Worm (Caenorhabditis elegans) whole organism, L1 larva: Measurements from ENCODE around the gene F02D8.9.

Source experiments
- C04F5.9 ChIP-seq: sonication (generic microtip); optimal IDR thresholded peaks from 2 replicates; lab custom pipeline; 2016; ENCODE audit warnings: missing genetic modification characterization, missing compliant biosample characterization
- C16A3.4 ChIP-seq: fragments of 150-350 bp; optimal IDR thresholded peaks from 2 replicates; lab custom pipeline; 2014; ENCODE audit warnings: missing biosample characterization, missing genetic modification characterization
- F16B12.6 ChIP-seq: fragments of 150-350 bp; optimal IDR thresholded peaks from 2 replicates; lab custom pipeline; 2014; ENCODE audit warnings: missing biosample characterization, missing genetic modification characterization
- Y116A8C.19 ChIP-seq: sonication (generic microtip); optimal IDR thresholded peaks from 2 replicates; lab custom pipeline; 2016; ENCODE audit warnings: missing compliant biosample characterization, missing genetic modification characterization, borderline replicate concordance
- aha-1 ChIP-seq: fragments of 150-350 bp; optimal IDR thresholded peaks from 2 replicates; lab custom pipeline; 2014; ENCODE audit warnings: missing biosample characterization, missing genetic modification characterization
- aly-2 ChIP-seq: fragments of 150-350 bp; optimal IDR thresholded peaks from 2 replicates; lab custom pipeline; 2014; ENCODE audit warnings: missing biosample characterization, missing genetic modification characterization
- ceh-8 ChIP-seq: fragments of 200-800 bp; sonication (Bioruptor generic); optimal IDR thresholded peaks from 2 replicates; lab custom pipeline; 2018; ENCODE audit warnings: mild to moderate bottlenecking, missing genetic modification characterization, moderate library complexity, missing compliant biosample characterization
- ceh-82 ChIP-seq, 3 experiments: fragments of 150-350 bp in 1 of 3; sonication (generic microtip) in 2 of 3; optimal IDR thresholded peaks; 2 replicates each; lab custom pipeline; 2014 to 2017; ENCODE audit warnings: missing biosample characterization in 3 of 3, missing genetic modification characterization in 3 of 3
- dpl-1 ChIP-seq, 3 experiments: fragments of 150-350 bp in 2 of 3; sonication (generic microtip) in 1 of 3; optimal IDR thresholded peaks; 2 replicates each; lab custom pipeline; 2014 to 2017; ENCODE audit warnings: missing biosample characterization in 3 of 3, missing genetic modification characterization in 3 of 3, missing genetic modification reagents in 3 of 3
- dsc-1 ChIP-seq: sonication (generic microtip); optimal IDR thresholded peaks from 2 replicates; lab custom pipeline; 2016; ENCODE audit warnings: mild to moderate bottlenecking, missing genetic modification characterization, missing compliant biosample characterization
- efl-3 ChIP-seq: fragments of 200-800 bp; sonication (Bioruptor generic); optimal IDR thresholded peaks from 2 replicates; lab custom pipeline; 2018; ENCODE audit warnings: mild to moderate bottlenecking, missing genetic modification characterization, missing compliant biosample characterization
- egl-27 ChIP-seq, 2 experiments: fragments of 150-350 bp in 1 of 2; sonication (generic microtip); optimal IDR thresholded peaks; 3 replicates each; lab custom pipeline; 2017 to 2018; ENCODE audit warnings: missing biosample characterization in 2 of 2, missing genetic modification characterization in 2 of 2, missing genetic modification reagents in 2 of 2
- elt-3 ChIP-seq, 6 experiments: fragments of 150-350 bp in 1 of 6; sonication (generic microtip); optimal IDR thresholded peaks; 2 replicates each; lab custom pipeline; 2017 to 2018; ENCODE audit warnings: missing biosample characterization in 6 of 6, missing genetic modification characterization in 6 of 6, inconsistent platforms in 1 of 6
- ets-5 ChIP-seq: fragments of 200-800 bp; sonication (Bioruptor generic); IDR thresholded peaks from 2 replicates; pipeline ENCODE4 v1.3.6; 2022; ENCODE audit warnings: missing genetic modification characterization, missing compliant biosample characterization
- fkh-10 ChIP-seq: sonication (generic microtip); optimal IDR thresholded peaks from 2 replicates; lab custom pipeline; 2017; ENCODE audit warnings: missing biosample characterization, missing genetic modification reagents, missing genetic modification characterization
- fkh-4 ChIP-seq: sonication (generic microtip); optimal IDR thresholded peaks from 2 replicates; lab custom pipeline; 2016; ENCODE audit warnings: missing compliant biosample characterization, missing genetic modification characterization, borderline replicate concordance
- fos-1 ChIP-seq: fragments of 150-350 bp; optimal IDR thresholded peaks from 2 replicates; lab custom pipeline; 2014; ENCODE audit warnings: missing biosample characterization, missing genetic modification characterization
- hlh-17 ChIP-seq: fragments of 200-800 bp; sonication (Bioruptor generic); optimal IDR thresholded peaks from 2 replicates; lab custom pipeline; 2018; ENCODE audit warnings: missing genetic modification characterization, mild to moderate bottlenecking, missing compliant biosample characterization, moderate library complexity, borderline replicate concordance
- irx-1 ChIP-seq: sonication (generic microtip); optimal IDR thresholded peaks from 2 replicates; lab custom pipeline; 2016; ENCODE audit warnings: missing genetic modification characterization, missing compliant biosample characterization
- isw-1 ChIP-seq: fragments of 200-800 bp; sonication (Bioruptor generic); IDR thresholded peaks from 2 replicates; pipeline ENCODE4 v1.3.6; 2022; ENCODE audit warnings: missing genetic modification characterization, missing compliant biosample characterization
- jun-1 ChIP-seq: fragments of 150-350 bp; optimal IDR thresholded peaks from 2 replicates; lab custom pipeline; 2014; ENCODE audit warnings: missing biosample characterization, missing genetic modification reagents, missing genetic modification characterization
- lin-13 ChIP-seq: fragments of 150-350 bp; optimal IDR thresholded peaks from 2 replicates; lab custom pipeline; 2014; ENCODE audit warnings: missing biosample characterization, missing genetic modification reagents, missing genetic modification characterization
- lin-14 ChIP-seq: fragments of 200-800 bp; sonication (Bioruptor generic); optimal IDR thresholded peaks from 2 replicates; lab custom pipeline; 2018; ENCODE audit warnings: mild to moderate bottlenecking, missing genetic modification characterization, moderate library complexity, missing compliant biosample characterization
- lin-35 ChIP-seq, 2 experiments: fragments of 150-350 bp; optimal IDR thresholded peaks; 2 replicates each; lab custom pipeline; 2014; ENCODE audit warnings: missing biosample characterization in 2 of 2, missing genetic modification characterization in 2 of 2, missing genetic modification reagents in 2 of 2
- lin-39 ChIP-seq: fragments of 150-350 bp; optimal IDR thresholded peaks from 2 replicates; lab custom pipeline; 2014; ENCODE audit warnings: missing biosample characterization, missing genetic modification reagents, missing genetic modification characterization
- mab-9 ChIP-seq: fragments of 200-800 bp; sonication (Bioruptor generic); IDR thresholded peaks from 2 replicates; pipeline ENCODE4 v1.3.6; 2022; ENCODE audit warnings: missing genetic modification reagents, missing genetic modification characterization, missing compliant biosample characterization
- mef-2 ChIP-seq: fragments of 150-350 bp; optimal IDR thresholded peaks from 2 replicates; lab custom pipeline; 2014; ENCODE audit warnings: missing biosample characterization, missing genetic modification characterization
- mep-1 ChIP-seq: fragments of 150-350 bp; optimal IDR thresholded peaks from 2 replicates; lab custom pipeline; 2014; ENCODE audit warnings: missing biosample characterization, missing genetic modification characterization
- nhr-11 ChIP-seq: fragments of 150-350 bp; optimal IDR thresholded peaks from 2 replicates; lab custom pipeline; 2014; ENCODE audit warnings: missing biosample characterization, missing genetic modification characterization
- nhr-12 ChIP-seq: sonication (generic microtip); optimal IDR thresholded peaks from 2 replicates; lab custom pipeline; 2017; ENCODE audit warnings: missing biosample characterization, missing genetic modification characterization
- nhr-19 ChIP-seq: fragments of 200-800 bp; sonication (Bioruptor generic); conservative IDR thresholded peaks from 2 replicates; pipeline ENCODE4 v1.3.6; 2022; ENCODE audit warnings: missing genetic modification characterization, missing compliant biosample characterization
- nhr-237 ChIP-seq: fragments of 150-350 bp; optimal IDR thresholded peaks from 2 replicates; lab custom pipeline; 2014; ENCODE audit warnings: missing biosample characterization, missing genetic modification characterization
- nhr-47 ChIP-seq: sonication (generic microtip); optimal IDR thresholded peaks from 2 replicates; lab custom pipeline; 2016; ENCODE audit warnings: mild to moderate bottlenecking, missing genetic modification characterization, moderate library complexity, missing compliant biosample characterization
- nhr-76 ChIP-seq: sonication (generic microtip); optimal IDR thresholded peaks from 2 replicates; lab custom pipeline; 2017; ENCODE audit warnings: missing biosample characterization, missing genetic modification characterization
- nhr-77 ChIP-seq: fragments of 150-350 bp; optimal IDR thresholded peaks from 2 replicates; lab custom pipeline; 2014; ENCODE audit warnings: missing biosample characterization, missing genetic modification characterization
- nhr-84 ChIP-seq: sonication (generic microtip); optimal IDR thresholded peaks from 2 replicates; lab custom pipeline; 2017; ENCODE audit warnings: missing biosample characterization, missing genetic modification characterization
- nhr-85 ChIP-seq: sonication (generic microtip); peaks from one replicate; lab custom pipeline; 2016; ENCODE audit warnings: missing genetic modification characterization, inconsistent platforms, missing compliant biosample characterization
- nhr-90 ChIP-seq: sonication (generic microtip); optimal IDR thresholded peaks from 2 replicates; lab custom pipeline; 2016; ENCODE audit warnings: mild to moderate bottlenecking, missing genetic modification characterization, missing compliant biosample characterization; ENCODE audit not compliant: poor library complexity
- pag-3 ChIP-seq: sonication (generic microtip); optimal IDR thresholded peaks from 2 replicates; lab custom pipeline; 2017; ENCODE audit warnings: missing genetic modification characterization, mild to moderate bottlenecking, missing compliant biosample characterization, antibody characterized with exemption, borderline replicate concordance; ENCODE audit not compliant: insufficient read depth
- pax-3 ChIP-seq: fragments of 200-800 bp; sonication (Bioruptor generic); optimal IDR thresholded peaks from 2 replicates; lab custom pipeline; 2018; ENCODE audit warnings: mild to moderate bottlenecking, missing genetic modification characterization, moderate library complexity, missing compliant biosample characterization
- pqm-1 ChIP-seq: sonication (generic microtip); optimal IDR thresholded peaks from 3 replicates; lab custom pipeline; 2017; ENCODE audit warnings: missing biosample characterization, missing genetic modification characterization
- rnt-1 ChIP-seq: sonication (generic microtip); optimal IDR thresholded peaks from 2 replicates; lab custom pipeline; 2016; ENCODE audit warnings: mild to moderate bottlenecking, missing genetic modification characterization, moderate library complexity, missing compliant biosample characterization
- snpc-4 ChIP-seq: fragments of 150-350 bp; optimal IDR thresholded peaks from 2 replicates; lab custom pipeline; 2014; ENCODE audit warnings: missing biosample characterization, missing genetic modification characterization
- snu-23 ChIP-seq: sonication (generic microtip); optimal IDR thresholded peaks from 2 replicates; lab custom pipeline; 2016; ENCODE audit warnings: missing genetic modification characterization, missing compliant biosample characterization
- sox-4 ChIP-seq: sonication (generic microtip); optimal IDR thresholded peaks from 2 replicates; lab custom pipeline; 2016; ENCODE audit warnings: missing genetic modification characterization, missing compliant biosample characterization
- sup-37 ChIP-seq: fragments of 200-800 bp; sonication (Bioruptor generic); optimal IDR thresholded peaks from 2 replicates; lab custom pipeline; 2018; ENCODE audit warnings: mild to moderate bottlenecking, missing genetic modification characterization, missing compliant biosample characterization
- swsn-7 ChIP-seq: sonication (generic microtip); optimal IDR thresholded peaks from 2 replicates; lab custom pipeline; 2016; ENCODE audit warnings: missing genetic modification characterization, missing compliant biosample characterization
- tbx-2 ChIP-seq: sonication (generic microtip); optimal IDR thresholded peaks from 2 replicates; lab custom pipeline; 2016; ENCODE audit warnings: missing genetic modification characterization, missing compliant biosample characterization
- tlp-1 ChIP-seq: fragments of 150-350 bp; optimal IDR thresholded peaks from 2 replicates; lab custom pipeline; 2014; ENCODE audit warnings: missing biosample characterization, missing genetic modification characterization
- zag-1 ChIP-seq: fragments of 150-350 bp; optimal IDR thresholded peaks from 2 replicates; lab custom pipeline; 2014; ENCODE audit warnings: missing biosample characterization, missing genetic modification characterization
- zip-4 ChIP-seq: fragments of 200-800 bp; sonication (Bioruptor generic); optimal IDR thresholded peaks from 2 replicates; lab custom pipeline; 2018; ENCODE audit warnings: mild to moderate bottlenecking, missing genetic modification characterization, moderate library complexity, missing compliant biosample characterization
- ztf-4 ChIP-seq: fragments of 150-350 bp; optimal IDR thresholded peaks from 2 replicates; lab custom pipeline; 2014; ENCODE audit warnings: missing biosample characterization, missing genetic modification characterization

The F02D8.9 gene

DNA sequence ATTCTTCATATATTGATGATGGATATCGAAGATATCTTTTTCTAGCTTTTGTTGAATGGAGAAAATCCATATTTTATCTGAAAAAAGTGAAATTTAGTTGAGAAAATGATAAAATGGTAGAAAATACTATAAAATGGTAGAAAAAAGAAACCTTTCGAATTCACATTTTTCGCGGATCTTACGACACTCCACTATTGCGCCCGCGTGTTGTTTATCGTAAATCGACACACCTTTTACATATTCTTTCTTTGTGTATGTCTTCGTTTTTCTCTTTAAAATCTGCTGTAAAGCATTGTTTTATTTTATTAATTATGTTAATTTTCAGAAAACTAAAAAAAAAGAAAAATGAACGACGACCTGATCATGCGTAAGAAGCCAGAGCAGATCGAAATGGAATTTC, 35.3 kb upstream of the F02D8.9 start, which contains the start of the genes cdt-2 and T01C3.2 (continued):
- TF ChIP-seq zip-4 (GFP tag; lab: Kevin White, UChicago) (no peak), nhr-19 (GFP tag; lab: Robert Waterston, UW) (peak; percentile 9; the same call in 1 of the 2 replicates), Y116A8C.19 (tag; lab: Kevin White, UChicago) (no peak), C16A3.4 (tag; lab: Kevin White, UChicago) (peak; percentile 18), nhr-11 (tag; lab: Kevin White, UChicago) (no peak), nhr-47 (tag; lab: Kevin White, UChicago) (peak; percentile 48), pax-3 (tag; lab: Kevin White, UChicago) (no peak), swsn-7 (peak; percentile 43), elt-3 (tag; optimal IDR thresholded peaks at IDR 0.05; lab: Kevin White, UChicago) (peak in 1 of 6 experiments; percentile 7), fkh-10 (GFP tag; lab: Kevin White, UChicago) (no peak), egl-27 (tag; optimal IDR thresholded peaks at IDR 0.05; lab: Kevin White, UChicago) (no peak), nhr-84 (tag; lab: Kevin White, UChicago) (no peak), fos-1 (tag; lab: Kevin White, UChicago) (no peak), efl-3 (GFP tag; lab: Kevin White, UChicago) (no peak), lin-13 (GFP tag; lab: Kevin White, UChicago) (no peak), pqm-1 (tag; lab: Kevin White, UChicago) (no peak), zag-1 (tag; lab: Kevin White, UChicago) (no peak), tlp-1 (tag; lab: Kevin White, UChicago) (no peak), sox-4 (tag; lab: Kevin White, UChicago) (no peak), tbx-2 (peak; percentile 22), lin-14 (GFP tag; lab: Kevin White, UChicago) (no peak), mef-2 (tag; lab: Kevin White, UChicago) (no peak), dsc-1 (tag; lab: Kevin White, UChicago) (peak; percentile 25), rnt-1 (tag; lab: Kevin White, UChicago) (peak; percentile 40), nhr-237 (no peak), F16B12.6 (tag; lab: Kevin White, UChicago) (peak; percentile 17), ztf-4 (tag; lab: Kevin White, UChicago) (no peak), nhr-12 (tag; lab: Kevin White, UChicago) (no peak), hlh-17 (GFP tag; lab: Kevin White, UChicago) (no peak), aly-2 (no peak), lin-35 (GFP tag; optimal IDR thresholded peaks at IDR 0.05; lab: Kevin White, UChicago) (peak; percentile 82 to 92), irx-1 (tag; lab: Kevin White, UChicago) (no peak), sup-37 (GFP tag; lab: Kevin White, UChicago) (no peak), lin-39 (tag; lab: Kevin White, UChicago) (no peak), ets-5 (no peak), jun-1 (tag; lab: Kevin White, UChicago) (no peak), isw-1 (no peak; the same call in 1 of the 2 replicates), fkh-4 (tag; lab: Kevin White, UChicago) (no peak), ceh-82 (tag; optimal IDR thresholded peaks at IDR 0.05; lab: Kevin White, UChicago) (peak in 2 of 3 experiments; percentile 29 to 44), nhr-85 (tag; lab: Kevin White, UChicago) (peak; percentile 4), mep-1 (no peak), ceh-8 (no peak), nhr-76 (tag; lab: Kevin White, UChicago) (no peak), nhr-77 (no peak), aha-1 (tag; lab: Kevin White, UChicago) (no peak), snu-23 (GFP tag; lab: Kevin White, UChicago) (peak; percentile 56), dpl-1 (GFP tag; optimal IDR thresholded peaks at IDR 0.05; lab: Kevin White, UChicago) (peak; percentile 76 to 89 (median 85)), C04F5.9 (no peak), pag-3 (no peak), mab-9 (no peak), nhr-90 (tag; lab: Kevin White, UChicago) (peak; percentile 16), snpc-4 (tag; lab: Kevin White, UChicago) (no peak)
